Worm (Caenorhabditis elegans) whole organism, L4/young adult: ENCODE data around the gene rde-12.

Experiments used
- W03F9.2 ChIP-seq: fragments of 150-350 bp; optimal IDR thresholded peaks from 2 replicates; lab custom pipeline; 2014; ENCODE audit warnings: missing biosample characterization, missing genetic modification characterization
- dao-5 ChIP-seq: sonication (generic microtip); optimal IDR thresholded peaks from 2 replicates; lab custom pipeline; 2016; ENCODE audit warnings: missing genotype, missing genetic modification characterization, moderate library complexity, missing compliant biosample characterization
- him-1 ChIP-seq: sonication (generic microtip); optimal IDR thresholded peaks from 2 replicates; lab custom pipeline; 2016; ENCODE audit warnings: missing genotype, missing genetic modification reagents, missing genetic modification characterization, missing compliant biosample characterization

The rde-12 gene

DNA sequence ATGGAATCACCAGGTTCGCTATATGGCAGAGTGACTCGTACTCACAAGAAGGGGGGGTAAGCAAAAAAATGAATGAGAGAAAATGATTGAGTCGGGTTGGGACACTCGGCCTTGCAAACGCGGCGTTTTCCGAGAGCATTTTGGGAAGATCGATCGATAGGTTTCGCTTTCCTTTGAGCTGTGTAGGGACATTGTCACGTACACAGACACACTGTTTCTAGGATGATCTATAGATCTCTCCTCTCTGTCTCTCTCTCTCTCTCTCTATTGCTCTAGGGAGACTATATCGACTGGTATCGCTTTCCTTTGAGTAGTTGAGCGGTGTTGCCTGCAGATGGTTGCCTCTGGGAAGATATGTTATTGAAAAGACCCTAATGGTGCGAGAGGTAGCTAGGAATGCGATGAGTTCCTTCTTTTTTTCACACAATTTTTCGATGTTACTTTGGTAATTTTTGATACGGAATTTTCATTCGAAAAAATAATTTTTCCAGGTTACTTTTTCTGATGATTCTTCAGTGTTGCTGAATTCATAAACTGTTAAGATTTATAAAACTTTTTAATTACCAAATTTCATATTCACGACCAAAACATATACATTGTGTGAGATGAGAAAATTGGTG, 15.3 kb upstream of the rde-12 start, which contains the start of gene H37A05.4:
TSS of gene H37A05.4 (minus strand) at position 51 of the 620 bp plus-strand sequence.
- TF ChIP-seq dao-5 (tag; lab: Kevin White, UChicago) = peak; percentile 7
- TF ChIP-seq W03F9.2 (tag; lab: Kevin White, UChicago) = no peak
- TF ChIP-seq him-1 (tag; lab: Kevin White, UChicago) = no peak

- no peak for TF ChIP-seq dao-5 (tag; lab: Kevin White, UChicago)
- no peak for TF ChIP-seq W03F9.2 (tag; lab: Kevin White, UChicago)
- no peak for TF ChIP-seq him-1 (tag; lab: Kevin White, UChicago)
Measured at ce11 chrV:13650800-13651199, 14.4 kb upstream of the rde-12 start.

- TF ChIP-seq W03F9.2 (tag; lab: Kevin White, UChicago) (no peak), dao-5 (tag; lab: Kevin White, UChicago) (no peak)
Measured at ce11 chrV:13652322-13652721, 12.9 kb upstream of the rde-12 start.

- no peak for TF ChIP-seq him-1 (tag; lab: Kevin White, UChicago)
- no peak for TF ChIP-seq W03F9.2 (tag; lab: Kevin White, UChicago)
- no peak for TF ChIP-seq dao-5 (tag; lab: Kevin White, UChicago)
Measured at ce11 chrV:13653713-13654393, 11.3 kb upstream of the rde-12 start, which contains the start of gene lpin-1. Gene lpin-1 (minus strand): TSS chrV:13654129.

ce11 chrV:13654394-13654792, 10.8 kb upstream of the rde-12 start:
- no peak for TF ChIP-seq dao-5 (tag; lab: Kevin White, UChicago)
- TF ChIP-seq W03F9.2 (tag; lab: Kevin White, UChicago) = no peak
- no peak for TF ChIP-seq him-1 (tag; lab: Kevin White, UChicago)

- TF ChIP-seq dao-5 (tag; lab: Kevin White, UChicago) (no peak), W03F9.2 (tag; lab: Kevin White, UChicago) (no peak), him-1 (tag; lab: Kevin White, UChicago) (peak; percentile 48)
Measured at ce11 chrV:13655202-13655764, 9.9 kb upstream of the rde-12 start.

DNA sequence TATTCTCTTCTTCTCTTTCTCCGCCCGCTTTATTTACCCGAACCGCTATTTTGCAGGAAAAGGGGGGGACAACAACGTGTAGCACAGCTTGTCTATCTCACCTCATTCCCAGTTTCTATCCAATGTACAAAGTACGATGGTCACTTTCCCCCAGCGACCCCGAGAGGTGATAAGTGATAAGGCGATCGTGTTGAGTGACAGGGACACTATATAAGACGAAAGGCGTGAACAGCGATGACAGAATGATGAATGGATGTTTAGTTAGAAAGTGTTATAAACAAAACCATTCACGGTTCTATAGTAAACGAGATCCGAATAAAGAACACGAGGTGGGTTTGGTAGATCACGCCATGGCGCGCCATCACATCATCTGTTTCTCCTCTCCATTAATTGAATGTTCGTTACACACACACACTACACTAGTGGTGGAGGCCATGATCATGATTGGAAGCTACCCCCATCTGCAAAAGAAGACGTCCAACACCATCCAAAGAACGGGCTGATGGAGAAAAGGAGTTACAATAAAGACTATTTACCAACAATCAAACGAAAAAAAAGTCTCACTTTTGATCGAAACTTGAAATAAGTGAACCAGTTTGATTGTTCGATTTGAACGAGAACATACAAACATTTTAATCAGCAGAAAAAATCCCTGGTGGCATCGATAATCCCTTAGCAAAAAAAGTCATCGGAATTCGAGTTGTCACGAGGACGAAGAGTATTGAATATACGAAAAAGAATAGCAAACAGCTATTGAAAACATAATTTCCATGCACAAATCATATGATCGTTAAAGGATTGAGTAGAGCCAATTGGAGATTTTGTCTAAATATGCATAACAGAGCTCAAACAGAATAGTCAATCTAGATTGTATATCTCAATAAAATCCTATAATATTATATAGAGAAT, 8.6 kb upstream of the rde-12 start:
- TF ChIP-seq him-1 (tag; lab: Kevin White, UChicago) (no peak), W03F9.2 (tag; lab: Kevin White, UChicago) (no peak), dao-5 (tag; lab: Kevin White, UChicago) (no peak)

DNA sequence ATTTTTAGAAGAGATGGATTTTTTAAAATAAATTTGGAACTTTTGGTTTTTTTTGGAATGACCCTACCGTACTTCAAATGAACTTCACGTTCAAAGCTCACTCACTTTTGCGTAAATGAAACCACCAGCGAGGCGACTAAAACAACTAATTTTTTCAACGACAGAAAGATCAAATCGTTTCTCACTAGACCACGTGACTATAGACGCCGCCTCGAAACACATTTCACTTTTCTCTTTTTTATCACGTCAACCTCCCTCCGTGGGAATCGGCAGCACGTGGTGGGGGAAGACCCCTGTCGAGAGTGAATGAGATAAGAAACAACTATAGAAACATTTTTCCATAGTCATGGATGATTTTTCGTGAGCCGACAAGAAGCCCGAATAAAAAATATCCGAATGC, 7.9 kb upstream of the rde-12 start:
- TF ChIP-seq him-1 (tag; lab: Kevin White, UChicago) (no peak), W03F9.2 (tag; lab: Kevin White, UChicago) (peak; percentile 29)

ce11 chrV:13657841-13658338, 7.3 kb upstream of the rde-12 start:
- TF ChIP-seq dao-5 (tag; lab: Kevin White, UChicago) (no peak), W03F9.2 (tag; lab: Kevin White, UChicago) (no peak), him-1 (tag; lab: Kevin White, UChicago) (no peak)

ce11 chrV:13658577-13658976, 6.6 kb upstream of the rde-12 start:
- peak; percentile 28 for TF ChIP-seq W03F9.2 (tag; lab: Kevin White, UChicago)
- no peak for TF ChIP-seq dao-5 (tag; lab: Kevin White, UChicago)

- TF ChIP-seq W03F9.2 (tag; lab: Kevin White, UChicago) (no peak), dao-5 (tag; lab: Kevin White, UChicago) (no peak), him-1 (tag; lab: Kevin White, UChicago) (no peak)
Measured at ce11 chrV:13659219-13659618, 6.0 kb upstream of the rde-12 start.

ce11 chrV:13660115-13660514, 5.1 kb upstream of the rde-12 start:
- peak; percentile 68 for TF ChIP-seq W03F9.2 (tag; lab: Kevin White, UChicago)
- TF ChIP-seq him-1 (tag; lab: Kevin White, UChicago) = no peak
